Worm (Caenorhabditis elegans) whole organism, L2 larva: ENCODE measurements around the gene mib-1.
A peak's percentile ranks its signal among the peaks of the same experiment; 100 is the strongest.

Experiments
- C34F6.9 ChIP-seq: fragments of 150-350 bp; optimal IDR thresholded peaks from 2 replicates; lab custom pipeline; 2014; ENCODE audit warnings: missing biosample characterization, missing genetic modification characterization
- F13H6.1 ChIP-seq: sonication (generic microtip); optimal IDR thresholded peaks from 2 replicates; lab custom pipeline; 2016; ENCODE audit warnings: missing genetic modification characterization, missing compliant biosample characterization
- R02D3.7 ChIP-seq: fragments of 150-350 bp; optimal IDR thresholded peaks from 2 replicates; lab custom pipeline; 2014; ENCODE audit warnings: missing biosample characterization, missing genetic modification characterization
- Y55F3AM.14 ChIP-seq: fragments of 200-800 bp; sonication (Bioruptor generic); optimal IDR thresholded peaks from 2 replicates; lab custom pipeline; 2018; ENCODE audit warnings: mild to moderate bottlenecking, missing genetic modification characterization, missing compliant biosample characterization
- ZK546.5 ChIP-seq: sonication (generic microtip); optimal IDR thresholded peaks from 2 replicates; lab custom pipeline; 2017; ENCODE audit warnings: missing biosample characterization, missing genetic modification characterization
- alr-1 ChIP-seq: fragments of 150-350 bp; optimal IDR thresholded peaks from 2 replicates; lab custom pipeline; 2014; ENCODE audit warnings: missing biosample characterization, missing genetic modification characterization
- aly-2 ChIP-seq: fragments of 150-350 bp; optimal IDR thresholded peaks from 2 replicates; lab custom pipeline; 2014; ENCODE audit warnings: missing biosample characterization, missing genetic modification characterization
- ama-1 ChIP-seq: fragments of 150-350 bp; optimal IDR thresholded peaks from 2 replicates; lab custom pipeline; 2018; ENCODE audit warnings: inconsistent platforms
- blmp-1 ChIP-seq: sonication (generic microtip); optimal IDR thresholded peaks from 2 replicates; lab custom pipeline; 2017; ENCODE audit warnings: missing genetic modification characterization, mild to moderate bottlenecking, missing compliant biosample characterization, antibody characterized with exemption, moderate library complexity; ENCODE audit not compliant: insufficient read depth
- ceh-16 ChIP-seq: fragments of 150-350 bp; optimal IDR thresholded peaks from 2 replicates; lab custom pipeline; 2014; ENCODE audit warnings: missing biosample characterization, missing genetic modification characterization
- ceh-82 ChIP-seq: fragments of 150-350 bp; optimal IDR thresholded peaks from 2 replicates; lab custom pipeline; 2014; ENCODE audit warnings: missing biosample characterization, missing genetic modification characterization
- crh-2 ChIP-seq: sonication (generic microtip); optimal IDR thresholded peaks from 2 replicates; lab custom pipeline; 2017; ENCODE audit warnings: missing biosample characterization, missing genetic modification characterization
- dmd-4 ChIP-seq: sonication (generic microtip); optimal IDR thresholded peaks from 2 replicates; lab custom pipeline; 2017; ENCODE audit warnings: missing biosample characterization, missing genetic modification characterization
- egl-27 ChIP-seq: sonication (generic microtip); optimal IDR thresholded peaks from 3 replicates; lab custom pipeline; 2017; ENCODE audit warnings: missing biosample characterization, missing genetic modification reagents, missing genetic modification characterization
- elt-1 ChIP-seq: fragments of 150-350 bp; optimal IDR thresholded peaks from 2 replicates; lab custom pipeline; 2014; ENCODE audit warnings: missing biosample characterization, missing genetic modification characterization
- elt-3 ChIP-seq: sonication (generic microtip); optimal IDR thresholded peaks from 2 replicates; lab custom pipeline; 2017; ENCODE audit warnings: missing biosample characterization, missing genetic modification characterization
- fos-1 ChIP-seq: fragments of 150-350 bp; optimal IDR thresholded peaks from 2 replicates; lab custom pipeline; 2014; ENCODE audit warnings: missing biosample characterization, missing genetic modification characterization
- gmeb-1 ChIP-seq: fragments of 150-350 bp; optimal IDR thresholded peaks from 2 replicates; lab custom pipeline; 2014; ENCODE audit warnings: missing biosample characterization, missing genetic modification characterization
- lin-11 ChIP-seq: fragments of 150-350 bp; sonication (generic microtip); optimal IDR thresholded peaks from 2 replicates; lab custom pipeline; 2014; ENCODE audit warnings: missing biosample characterization, missing genetic modification characterization, inconsistent platforms, mixed read lengths
- lin-13 ChIP-seq: fragments of 150-350 bp; optimal IDR thresholded peaks from 2 replicates; lab custom pipeline; 2014; ENCODE audit warnings: missing biosample characterization, missing genetic modification reagents, missing genetic modification characterization
- lin-39 ChIP-seq: fragments of 150-350 bp; optimal IDR thresholded peaks from 2 replicates; lab custom pipeline; 2014; ENCODE audit warnings: missing biosample characterization, missing genetic modification reagents, missing genetic modification characterization
- lsy-2 ChIP-seq, 2 experiments: fragments of 150-350 bp in 1 of 2; sonication (generic microtip) in 1 of 2; optimal IDR thresholded peaks; 2 replicates each; lab custom pipeline; 2014 to 2017; ENCODE audit warnings: missing biosample characterization in 2 of 2, missing genetic modification characterization in 2 of 2
- mab-5 ChIP-seq: fragments of 150-350 bp; optimal IDR thresholded peaks from 2 replicates; lab custom pipeline; 2014; ENCODE audit warnings: missing biosample characterization, missing genetic modification characterization
- mbf-1 ChIP-seq: sonication (generic microtip); optimal IDR thresholded peaks from 2 replicates; lab custom pipeline; 2017; ENCODE audit warnings: missing biosample characterization, missing genetic modification characterization
- mdl-1 ChIP-seq, 2 experiments: fragments of 150-350 bp in 1 of 2; sonication (generic microtip) in 1 of 2; optimal IDR thresholded peaks; 2 replicates each; lab custom pipeline; 2017; ENCODE audit warnings: missing biosample characterization in 2 of 2, missing genetic modification characterization in 2 of 2
- nhr-10 ChIP-seq: sonication (generic microtip); optimal IDR thresholded peaks from 2 replicates; lab custom pipeline; 2017; ENCODE audit warnings: missing biosample characterization, missing genetic modification characterization
- nhr-11 ChIP-seq: fragments of 150-350 bp; optimal IDR thresholded peaks from 2 replicates; lab custom pipeline; 2014; ENCODE audit warnings: missing biosample characterization, missing genetic modification characterization
- nhr-12 ChIP-seq: fragments of 150-350 bp; optimal IDR thresholded peaks from 2 replicates; lab custom pipeline; 2014; ENCODE audit warnings: missing biosample characterization, missing genetic modification characterization
- nhr-129 ChIP-seq: fragments of 150-350 bp; optimal IDR thresholded peaks from 2 replicates; lab custom pipeline; 2014; ENCODE audit warnings: missing biosample characterization, missing genetic modification characterization
- nhr-21 ChIP-seq: fragments of 150-350 bp; optimal IDR thresholded peaks from 2 replicates; lab custom pipeline; 2014; ENCODE audit warnings: missing biosample characterization, missing genetic modification characterization
- nhr-23 ChIP-seq: fragments of 150-350 bp; optimal IDR thresholded peaks from 2 replicates; lab custom pipeline; 2014; ENCODE audit warnings: missing biosample characterization, missing genetic modification reagents, missing genetic modification characterization
- nhr-237 ChIP-seq: fragments of 150-350 bp; optimal IDR thresholded peaks from 2 replicates; lab custom pipeline; 2014; ENCODE audit warnings: missing biosample characterization, missing genetic modification characterization
- nhr-25 ChIP-seq: fragments of 150-350 bp; sonication (generic microtip); optimal IDR thresholded peaks from 3 replicates; lab custom pipeline; 2014; ENCODE audit warnings: missing biosample characterization, missing genetic modification characterization
- nhr-6 ChIP-seq: fragments of 150-350 bp; optimal IDR thresholded peaks from 2 replicates; lab custom pipeline; 2014; ENCODE audit warnings: missing biosample characterization, missing genetic modification characterization
- nhr-77 ChIP-seq: fragments of 150-350 bp; optimal IDR thresholded peaks from 2 replicates; lab custom pipeline; 2014; ENCODE audit warnings: missing biosample characterization, missing genetic modification characterization
- peb-1 ChIP-seq: fragments of 150-350 bp; optimal IDR thresholded peaks from 2 replicates; lab custom pipeline; 2014; ENCODE audit warnings: missing biosample characterization, missing genetic modification characterization
- sem-4 ChIP-seq: fragments of 150-350 bp; optimal IDR thresholded peaks from 2 replicates; lab custom pipeline; 2014; ENCODE audit warnings: missing biosample characterization, missing genetic modification reagents, missing genetic modification characterization
- skn-1 ChIP-seq: sonication (generic microtip); optimal IDR thresholded peaks from 2 replicates; lab custom pipeline; 2017; ENCODE audit warnings: missing biosample characterization, missing genetic modification characterization
- sma-3 ChIP-seq: sonication (generic microtip); optimal IDR thresholded peaks from 2 replicates; lab custom pipeline; 2016; ENCODE audit warnings: missing genetic modification reagents, missing genetic modification characterization, missing compliant biosample characterization
- sma-9 ChIP-seq, 2 experiments: fragments of 150-350 bp in 1 of 2; sonication (generic microtip) in 1 of 2; optimal IDR thresholded peaks; 2 replicates each; lab custom pipeline; 2014 to 2016; ENCODE audit warnings: missing genetic modification characterization in 2 of 2, mild to moderate bottlenecking in 1 of 2, missing biosample characterization in 1 of 2, missing compliant biosample characterization in 1 of 2, missing genetic modification reagents in 1 of 2, moderate library complexity in 1 of 2
- snpc-4 ChIP-seq: fragments of 150-350 bp; optimal IDR thresholded peaks from 2 replicates; lab custom pipeline; 2014; ENCODE audit warnings: missing biosample characterization, missing genetic modification characterization
- unc-39 ChIP-seq: fragments of 150-350 bp; optimal IDR thresholded peaks from 2 replicates; lab custom pipeline; 2014; ENCODE audit warnings: missing biosample characterization, missing genetic modification characterization
- unc-55 ChIP-seq: fragments of 150-350 bp; sonication (generic microtip); optimal IDR thresholded peaks from 3 replicates; lab custom pipeline; 2014; ENCODE audit warnings: missing biosample characterization, missing genetic modification reagents, missing genetic modification characterization
- unc-62 ChIP-seq: fragments of 150-350 bp; optimal IDR thresholded peaks from 2 replicates; lab custom pipeline; 2014; ENCODE audit warnings: missing biosample characterization, missing genetic modification reagents, missing genetic modification characterization
- zag-1 ChIP-seq: fragments of 150-350 bp; optimal IDR thresholded peaks from 2 replicates; lab custom pipeline; 2014; ENCODE audit warnings: missing biosample characterization, missing genetic modification characterization
- ztf-1 ChIP-seq: fragments of 200-800 bp; sonication (Bioruptor generic); conservative IDR thresholded peaks from 2 replicates; pipeline ENCODE4 v1.3.6; 2022; ENCODE audit warnings: missing genetic modification characterization, missing compliant biosample characterization
- ztf-11 ChIP-seq: sonication (generic microtip); optimal IDR thresholded peaks from 2 replicates; lab custom pipeline; 2017; ENCODE audit warnings: missing biosample characterization, missing genetic modification characterization
- ztf-4 ChIP-seq: fragments of 150-350 bp; optimal IDR thresholded peaks from 2 replicates; lab custom pipeline; 2014; ENCODE audit warnings: missing biosample characterization, missing genetic modification characterization

mib-1 gene

ce11 chrIII:11236788-11237187 lies 53.7 kb downstream of the mib-1 start, which contains the start of the genes Y47D3A.14 and aakb-2:
Gene Y47D3A.14 (minus strand): TSS chrIII:11236868.
Gene aakb-2 (plus strand): TSS chrIII:11237143.
- peak; percentile 7 for TF ChIP-seq ztf-4 (tag; lab: Kevin White, UChicago)
- TF ChIP-seq peb-1 (tag; lab: Kevin White, UChicago): no peak
- TF ChIP-seq ceh-82: no peak
- no peak for TF ChIP-seq nhr-77 (tag; lab: Kevin White, UChicago)
- no peak for TF ChIP-seq Y55F3AM.14 (GFP tag; lab: Kevin White, UChicago)
- TF ChIP-seq blmp-1 (tag; lab: Kevin White, UChicago): no peak
- peak; percentile 77 for TF ChIP-seq unc-55
- no peak for TF ChIP-seq elt-3
- TF ChIP-seq mab-5 (tag; lab: Kevin White, UChicago): no peak
- TF ChIP-seq mdl-1 (tag; optimal IDR thresholded peaks at IDR 0.05; lab: Kevin White, UChicago): no peak
- TF ChIP-seq sma-3 (GFP tag; lab: Kevin White, UChicago): peak; percentile 45
- TF ChIP-seq fos-1 (tag; lab: Kevin White, UChicago): no peak
- TF ChIP-seq ztf-1 (GFP tag; lab: Robert Waterston, UW): no peak
- TF ChIP-seq nhr-11 (tag; lab: Kevin White, UChicago): no peak
- TF ChIP-seq dmd-4 (tag; lab: Kevin White, UChicago): no peak
- TF ChIP-seq mbf-1 (tag; lab: Kevin White, UChicago): no peak
- peak; percentile 40 for TF ChIP-seq gmeb-1 (tag; lab: Kevin White, UChicago)
- peak; percentile 43 for TF ChIP-seq crh-2 (tag; lab: Kevin White, UChicago)
- TF ChIP-seq C34F6.9 (tag; lab: Kevin White, UChicago): peak; percentile 56
- peak; percentile 36 for TF ChIP-seq lin-13 (GFP tag; lab: Kevin White, UChicago)
- TF ChIP-seq R02D3.7 (tag; lab: Kevin White, UChicago): no peak
- TF ChIP-seq egl-27 (tag; lab: Kevin White, UChicago): no peak
- no peak for TF ChIP-seq nhr-6 (tag; lab: Kevin White, UChicago)
- peak; percentile 21 for TF ChIP-seq nhr-25 (tag; lab: Kevin White, UChicago)
- no peak for TF ChIP-seq unc-39 (tag; lab: Kevin White, UChicago)
- peak; percentile 57 for TF ChIP-seq sma-9 (GFP tag; optimal IDR thresholded peaks at IDR 0.05; lab: Kevin White, UChicago)
- TF ChIP-seq sma-9 (tag; optimal IDR thresholded peaks at IDR 0.05; lab: Kevin White, UChicago): no peak
- peak in 1 of 2 experiments; percentile 62 for TF ChIP-seq lsy-2 (tag; optimal IDR thresholded peaks at IDR 0.05; lab: Kevin White, UChicago)
- TF ChIP-seq zag-1 (tag; lab: Kevin White, UChicago): no peak
- TF ChIP-seq ceh-16: no peak
- peak; percentile 34 for TF ChIP-seq snpc-4 (tag; lab: Kevin White, UChicago)
- TF ChIP-seq aly-2 (tag; lab: Kevin White, UChicago): no peak
- no peak for TF ChIP-seq skn-1 (tag; lab: Kevin White, UChicago)
- no peak for TF ChIP-seq ama-1 (lab: Kevin White, UChicago)
- no peak for TF ChIP-seq ZK546.5 (tag; lab: Kevin White, UChicago)
- no peak for TF ChIP-seq lin-39 (tag; lab: Kevin White, UChicago)
- no peak for TF ChIP-seq elt-1 (tag; lab: Kevin White, UChicago)
- TF ChIP-seq alr-1 (tag; lab: Kevin White, UChicago): no peak
- peak; percentile 25 for TF ChIP-seq nhr-21
- no peak for TF ChIP-seq ztf-11
- TF ChIP-seq lin-11 (tag; lab: Kevin White, UChicago): peak; percentile 57
- peak; percentile 0 for TF ChIP-seq nhr-129 (tag; lab: Kevin White, UChicago)
- TF ChIP-seq unc-62 (GFP tag; lab: Kevin White, UChicago): no peak
- TF ChIP-seq nhr-10 (tag; lab: Kevin White, UChicago): no peak
- TF ChIP-seq nhr-23 (tag; lab: Kevin White, UChicago): no peak
- TF ChIP-seq sem-4: no peak
- peak; percentile 26 for TF ChIP-seq F13H6.1 (tag; lab: Kevin White, UChicago)
- no peak for TF ChIP-seq nhr-12 (tag; lab: Kevin White, UChicago)
- no peak for TF ChIP-seq nhr-237 (tag; lab: Kevin White, UChicago)
